Worm (Caenorhabditis elegans): Measurements from ENCODE around the gene memb-2.

DNA sequence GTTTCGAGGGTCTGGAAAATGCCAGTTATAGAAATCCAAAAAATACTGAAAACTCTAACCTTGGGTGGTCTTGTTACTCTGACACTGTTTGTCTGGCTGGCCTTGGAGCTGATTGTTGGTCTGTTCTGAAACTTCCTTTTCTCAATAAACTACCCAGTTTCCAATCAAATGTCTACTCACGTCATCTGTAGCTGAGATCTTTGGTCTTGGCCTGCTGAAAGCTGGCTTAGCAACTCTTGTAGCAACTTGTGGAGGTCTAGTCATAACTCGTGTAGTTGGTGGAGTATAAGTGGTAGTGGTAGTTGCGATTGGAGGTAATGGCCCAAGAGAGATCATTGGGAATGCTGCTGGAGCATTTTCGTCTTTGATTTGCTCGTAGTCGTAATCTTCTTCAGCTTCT is 9.8 kb downstream of the memb-2 start:
- TF ChIP-seq tbx-37 (GFP tag; conservative IDR thresholded peaks at IDR 0.05) (no peak), ceh-36 (tag; optimal IDR thresholded peaks at IDR 0.05) (no peak), ama-1 (optimal IDR thresholded peaks at IDR 0.05) (no peak), pes-1 (GFP tag; IDR thresholded peaks at IDR 0.05) (no peak), tra-4 (tag; optimal IDR thresholded peaks at IDR 0.05) (no peak), F13C5.2 (tag; optimal IDR thresholded peaks at IDR 0.05) (no peak), hnd-1 (tag; optimal IDR thresholded peaks at IDR 0.05) (no peak), ceh-13 (GFP tag; optimal IDR thresholded peaks at IDR 0.05) (no peak), ets-7 (tag; optimal IDR thresholded peaks at IDR 0.05) (no peak), tbx-11 (GFP tag; IDR thresholded peaks at IDR 0.05) (no peak)
